Fruit fly (Drosophila melanogaster) Kc167 (cell line): ENCODE measurements around the gene CG14105.

Experiments
- insv ChIP-seq: fragments of >200 bp; optimal IDR thresholded peaks from 3 replicates; lab custom pipeline; 2018; ENCODE audit warnings: missing external identifiers
- psq ChIP-seq: fragments of >200 bp; optimal IDR thresholded peaks from 2 replicates; lab custom pipeline; 2017; ENCODE audit warnings: missing external identifiers

DNA sequence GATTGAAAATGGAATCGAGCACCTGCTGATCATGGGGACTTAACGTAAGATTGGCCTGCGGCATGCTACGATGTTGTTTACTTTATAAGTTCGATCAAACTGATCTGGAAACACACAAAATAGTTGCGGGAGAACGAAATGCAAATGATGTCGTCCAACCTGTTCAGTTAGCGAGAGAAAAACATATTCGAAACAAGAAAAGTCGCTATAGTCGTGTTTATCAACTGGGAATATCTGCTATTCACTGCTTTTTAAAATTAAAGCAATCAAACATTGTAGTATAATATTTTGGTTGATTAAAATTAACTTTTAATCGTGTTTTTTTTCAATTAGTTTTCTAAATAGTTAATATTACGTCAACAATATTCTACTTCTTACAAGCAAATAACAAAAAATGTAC is at the start of gene CG14105:
- TF ChIP-seq psq (lab: Kevin White, UChicago) (no peak), insv (no peak)
